Fruit fly (Drosophila melanogaster) S2 (cell line): ENCODE measurements around the gene CG42232.
A peak's percentile ranks its signal among the peaks of the same experiment; 100 is the strongest.

Experiments
- CG8478 ChIP-seq: fragments of >200 bp; optimal IDR thresholded peaks from 2 replicates; lab custom pipeline; 2018
- CTCF ChIP-seq, 2 experiments: fragments of >200 bp; optimal IDR thresholded peaks; 2 replicates each; lab custom pipeline; 2018

DNA sequence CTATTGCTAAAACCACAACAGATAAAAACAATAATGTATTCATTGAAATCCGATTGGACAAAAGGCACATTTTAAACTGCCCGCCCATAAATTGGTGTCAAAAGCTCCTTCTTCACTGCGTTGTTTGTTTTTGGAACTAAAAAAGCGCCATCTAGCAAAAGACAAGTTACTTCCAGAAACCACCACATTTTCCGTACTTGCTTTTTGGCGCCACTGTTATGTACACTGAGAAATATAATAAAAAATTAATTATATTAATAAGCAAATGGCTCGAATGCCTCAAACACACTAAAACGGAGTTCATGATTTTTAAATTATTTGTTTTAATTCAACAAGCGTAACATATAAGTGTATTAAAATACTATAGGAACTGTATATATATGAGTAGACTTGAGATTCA lies 27.9 kb upstream of the CG42232 start:
- TF ChIP-seq CTCF (optimal IDR thresholded peaks at IDR 0.05; lab: Kevin White, UChicago) (peak; percentile 91 to 96), CG8478 (lab: Kevin White, UChicago) (no peak)
